Fruit fly (Drosophila melanogaster) whole organism, embryonic: ENCODE results near the gene yellow-f2.

ENCODE experiments used
- CG10366 ChIP-seq: fragments of 200-800 bp; sonication (Bioruptor generic); IDR thresholded peaks from 2 replicates; pipeline ENCODE4 v1.3.6; 2022; ENCODE audit warnings: missing biosample characterization, missing genetic modification characterization
- CG12744 ChIP-seq: fragments of 200-800 bp; sonication (Bioruptor generic); optimal IDR thresholded peaks from 2 replicates; lab custom pipeline; 2016; ENCODE audit warnings: missing biosample characterization, missing genetic modification characterization
- CG13624 ChIP-seq: fragments of 200-800 bp; sonication (Bioruptor generic); optimal IDR thresholded peaks from 2 replicates; lab custom pipeline; 2016; ENCODE audit warnings: missing biosample characterization, missing genetic modification characterization
- CG13894 ChIP-seq: fragments of 200-800 bp; sonication (Bioruptor generic); optimal IDR thresholded peaks from 3 replicates; lab custom pipeline; 2018; ENCODE audit warnings: missing biosample characterization, mild to moderate bottlenecking, missing genetic modification characterization, moderate library complexity
- CG14710 ChIP-seq: fragments of 200-800 bp; sonication (Bioruptor generic); optimal IDR thresholded peaks from 3 replicates; lab custom pipeline; 2019; ENCODE audit warnings: missing biosample characterization, mild to moderate bottlenecking, missing genetic modification characterization, moderate library complexity
- CG14860 ChIP-seq: fragments of 200-800 bp; sonication (Bioruptor generic); IDR thresholded peaks from 3 replicates; pipeline ENCODE4 v1.3.6; 2022; ENCODE audit warnings: missing biosample characterization, missing genetic modification characterization; ENCODE audit not compliant: partially characterized antibody
- CG15696 ChIP-seq: fragments of 200-800 bp; sonication (Bioruptor generic); optimal IDR thresholded peaks from 2 replicates; lab custom pipeline; 2019; ENCODE audit warnings: missing biosample characterization, mild to moderate bottlenecking, missing genetic modification characterization, moderate library complexity
- CG1603 ChIP-seq: fragments of 200-800 bp; sonication (Bioruptor generic); optimal IDR thresholded peaks from 2 replicates; lab custom pipeline; 2019; ENCODE audit warnings: missing biosample characterization, mild to moderate bottlenecking, missing genetic modification characterization, moderate library complexity
- CG16863 ChIP-seq: fragments of 200-800 bp; sonication (Bioruptor generic); optimal IDR thresholded peaks from 3 replicates; lab custom pipeline; 2016; ENCODE audit warnings: missing biosample characterization, missing genetic modification characterization
- CG17385 ChIP-seq: fragments of 200-800 bp; sonication (Bioruptor generic); optimal IDR thresholded peaks from 3 replicates; lab custom pipeline; 2018; ENCODE audit warnings: missing biosample characterization, mild to moderate bottlenecking, missing genetic modification characterization
- CG17802 ChIP-seq: fragments of 200-800 bp; sonication (Bioruptor generic); optimal IDR thresholded peaks from 2 replicates; lab custom pipeline; 2018; ENCODE audit warnings: missing biosample characterization, mild to moderate bottlenecking, missing genetic modification characterization, moderate library complexity
- CG2129 ChIP-seq: fragments of 200-800 bp; sonication (Bioruptor generic); IDR thresholded peaks from 2 replicates; pipeline ENCODE4 v1.3.6; 2022; ENCODE audit warnings: missing biosample characterization, missing genetic modification characterization; ENCODE audit not compliant: partially characterized antibody
- CG4820 ChIP-seq: fragments of 200-800 bp; sonication (Bioruptor generic); optimal IDR thresholded peaks from 3 replicates; lab custom pipeline; 2016; ENCODE audit warnings: missing biosample characterization, missing genetic modification characterization
- CG6791 ChIP-seq: fragments of 200-800 bp; sonication (Bioruptor generic); IDR thresholded peaks from 3 replicates; pipeline ENCODE4 v1.3.6; 2022; ENCODE audit warnings: missing biosample characterization, missing genetic modification characterization; ENCODE audit not compliant: partially characterized antibody
- CG7963 ChIP-seq: fragments of 200-800 bp; sonication (Bioruptor generic); IDR thresholded peaks from 3 replicates; pipeline ENCODE4 v1.3.6; 2022; ENCODE audit warnings: missing biosample characterization, missing genetic modification characterization; ENCODE audit not compliant: partially characterized antibody
- CG8388 ChIP-seq: fragments of 200-800 bp; sonication (Bioruptor generic); optimal IDR thresholded peaks from 2 replicates; lab custom pipeline; 2019; ENCODE audit warnings: missing biosample characterization, mild to moderate bottlenecking, missing genetic modification characterization, moderate library complexity
- CG8944 ChIP-seq: fragments of 200-800 bp; sonication (Bioruptor generic); optimal IDR thresholded peaks from 3 replicates; lab custom pipeline; 2016; ENCODE audit warnings: missing biosample characterization, missing genetic modification characterization
- Dad ChIP-seq: fragments of 200-800 bp; sonication (Bioruptor generic); optimal IDR thresholded peaks from 3 replicates; lab custom pipeline; 2016; ENCODE audit warnings: missing biosample characterization, missing genetic modification characterization
- Doc2 ChIP-seq: fragments of 200-800 bp; sonication (Bioruptor generic); IDR thresholded peaks from 2 replicates; pipeline ENCODE4 v1.3.6; 2022; ENCODE audit warnings: missing biosample characterization, missing genetic modification characterization
- Doc3 ChIP-seq: fragments of 200-800 bp; sonication (Bioruptor generic); IDR thresholded peaks from 3 replicates; pipeline ENCODE4 v1.3.6; 2022; ENCODE audit warnings: missing biosample characterization, missing genetic modification characterization; ENCODE audit not compliant: partially characterized antibody
- H2.0 ChIP-seq: fragments of 200-800 bp; sonication (Bioruptor generic); IDR thresholded peaks from 2 replicates; pipeline ENCODE4 v1.3.6; 2022; ENCODE audit warnings: missing biosample characterization, missing genetic modification characterization
- HLH3B ChIP-seq: fragments of 200-800 bp; sonication (Bioruptor generic); IDR thresholded peaks from 2 replicates; pipeline ENCODE4 v1.3.6; 2022; ENCODE audit warnings: missing biosample characterization, missing genetic modification characterization
- PHDP ChIP-seq: fragments of 200-800 bp; sonication (Bioruptor generic); optimal IDR thresholded peaks from 3 replicates; lab custom pipeline; 2018; ENCODE audit warnings: missing biosample characterization, mild to moderate bottlenecking, missing genetic modification characterization, moderate library complexity
- Sin3A ChIP-seq: fragments of >200 bp; optimal IDR thresholded peaks from 2 replicates; lab custom pipeline; 2018
- TFAM ChIP-seq: fragments of 200-800 bp; sonication (Bioruptor generic); optimal IDR thresholded peaks from 2 replicates; lab custom pipeline; 2017; ENCODE audit warnings: missing biosample characterization, missing genetic modification characterization, inconsistent platforms
- YL-1 ChIP-seq: fragments of 200-800 bp; sonication (Bioruptor generic); optimal IDR thresholded peaks from 3 replicates; lab custom pipeline; 2017; ENCODE audit warnings: missing biosample characterization, mild to moderate bottlenecking, missing genetic modification characterization
- al ChIP-seq: fragments of 200-800 bp; sonication (Bioruptor generic); IDR thresholded peaks from 2 replicates; pipeline ENCODE4 v1.3.6; 2022; ENCODE audit warnings: missing biosample characterization, missing genetic modification characterization
- aop ChIP-seq: fragments of 200-800 bp; sonication (Bioruptor generic); IDR thresholded peaks from 2 replicates; pipeline ENCODE4 v1.3.6; 2022; ENCODE audit warnings: missing biosample characterization, missing genetic modification characterization
- ato ChIP-seq: fragments of 200-800 bp; sonication (Bioruptor generic); IDR thresholded peaks from 2 replicates; pipeline ENCODE4 v1.3.6; 2022; ENCODE audit warnings: missing biosample characterization, missing genetic modification characterization; ENCODE audit not compliant: partially characterized antibody
- bowl ChIP-seq: fragments of 200-800 bp; sonication (Bioruptor generic); IDR thresholded peaks from 2 replicates; pipeline ENCODE4 v1.3.6; 2022; ENCODE audit warnings: missing biosample characterization, missing genetic modification characterization
- cg ChIP-seq: fragments of 200-800 bp; sonication (Bioruptor generic); optimal IDR thresholded peaks from 3 replicates; lab custom pipeline; 2019; ENCODE audit warnings: missing biosample characterization, mild to moderate bottlenecking, missing genetic modification characterization, moderate library complexity
- chinmo ChIP-seq: fragments of 200-800 bp; sonication (Bioruptor generic); IDR thresholded peaks from 4 replicates; pipeline ENCODE4 v1.3.6; 2022; ENCODE audit warnings: missing biosample characterization, missing genetic modification characterization; ENCODE audit not compliant: partially characterized antibody
- da ChIP-seq: fragments of 200-800 bp; sonication (Bioruptor generic); optimal IDR thresholded peaks from 2 replicates; lab custom pipeline; 2016; ENCODE audit warnings: missing biosample characterization, missing genetic modification characterization
- emc ChIP-seq: fragments of 200-800 bp; sonication (Bioruptor generic); optimal IDR thresholded peaks from 2 replicates; lab custom pipeline; 2016; ENCODE audit warnings: missing biosample characterization, missing genetic modification characterization
- fu2 ChIP-seq: fragments of 200-800 bp; sonication (Bioruptor generic); optimal IDR thresholded peaks from 2 replicates; lab custom pipeline; 2016; ENCODE audit warnings: missing biosample characterization, missing genetic modification characterization
- grau ChIP-seq: fragments of 200-800 bp; optimal IDR thresholded peaks from 3 replicates; lab custom pipeline; 2019; ENCODE audit warnings: missing biosample characterization, mild to moderate bottlenecking, missing genetic modification characterization, moderate library complexity
- gsb ChIP-seq: fragments of 200-800 bp; sonication (Bioruptor generic); IDR thresholded peaks from 2 replicates; pipeline ENCODE4 v1.3.6; 2022; ENCODE audit warnings: missing biosample characterization, missing genetic modification characterization
- ham ChIP-seq: fragments of 200-800 bp; sonication (Bioruptor generic); IDR thresholded peaks from 2 replicates; pipeline ENCODE4 v1.3.6; 2022; ENCODE audit warnings: missing biosample characterization, missing genetic modification characterization
- hbn ChIP-seq: fragments of 200-800 bp; sonication (Bioruptor generic); IDR thresholded peaks from 2 replicates; pipeline ENCODE4 v1.3.6; 2022; ENCODE audit warnings: missing biosample characterization, missing genetic modification characterization; ENCODE audit not compliant: partially characterized antibody
- inv ChIP-seq: fragments of 200-800 bp; sonication (Bioruptor generic); IDR thresholded peaks from 2 replicates; pipeline ENCODE4 v1.3.6; 2022; ENCODE audit warnings: missing biosample characterization, missing genetic modification characterization; ENCODE audit not compliant: partially characterized antibody
- mld ChIP-seq: fragments of 200-800 bp; sonication (Bioruptor generic); IDR thresholded peaks from 3 replicates; pipeline ENCODE4 v1.3.6; 2022; ENCODE audit warnings: missing biosample characterization, missing genetic modification characterization; ENCODE audit not compliant: partially characterized antibody
- nmo ChIP-seq: fragments of 200-800 bp; sonication (Bioruptor generic); optimal IDR thresholded peaks from 2 replicates; lab custom pipeline; 2018; ENCODE audit warnings: missing biosample characterization, mild to moderate bottlenecking, missing genetic modification characterization, moderate library complexity
- salm ChIP-seq: fragments of 200-800 bp; sonication (Bioruptor generic); optimal IDR thresholded peaks from 2 replicates; lab custom pipeline; 2018; ENCODE audit warnings: missing biosample characterization, mild to moderate bottlenecking, missing genetic modification characterization
- shn ChIP-seq: fragments of 200-800 bp; sonication (Bioruptor generic); optimal IDR thresholded peaks from 3 replicates; lab custom pipeline; 2016; ENCODE audit warnings: missing biosample characterization, missing genetic modification characterization
- slbo ChIP-seq: fragments of 200-800 bp; sonication (Bioruptor generic); IDR thresholded peaks from 2 replicates; pipeline ENCODE4 v1.3.6; 2022; ENCODE audit warnings: missing biosample characterization, missing genetic modification characterization
- ttk ChIP-seq: fragments of 200-800 bp; sonication (Bioruptor generic); IDR thresholded peaks from 2 replicates; pipeline ENCODE4 v2.1.2; 2022; ENCODE audit warnings: missing biosample characterization, missing genetic modification characterization
- unc-4 ChIP-seq: fragments of 200-800 bp; sonication (Bioruptor generic); IDR thresholded peaks from 2 replicates; pipeline ENCODE4 v1.3.6; 2022; ENCODE audit warnings: missing biosample characterization, missing genetic modification characterization; ENCODE audit not compliant: partially characterized antibody
- yki ChIP-seq: fragments of >200 bp; optimal IDR thresholded peaks from 3 replicates; lab custom pipeline; 2018

Gene yellow-f2

DNA sequence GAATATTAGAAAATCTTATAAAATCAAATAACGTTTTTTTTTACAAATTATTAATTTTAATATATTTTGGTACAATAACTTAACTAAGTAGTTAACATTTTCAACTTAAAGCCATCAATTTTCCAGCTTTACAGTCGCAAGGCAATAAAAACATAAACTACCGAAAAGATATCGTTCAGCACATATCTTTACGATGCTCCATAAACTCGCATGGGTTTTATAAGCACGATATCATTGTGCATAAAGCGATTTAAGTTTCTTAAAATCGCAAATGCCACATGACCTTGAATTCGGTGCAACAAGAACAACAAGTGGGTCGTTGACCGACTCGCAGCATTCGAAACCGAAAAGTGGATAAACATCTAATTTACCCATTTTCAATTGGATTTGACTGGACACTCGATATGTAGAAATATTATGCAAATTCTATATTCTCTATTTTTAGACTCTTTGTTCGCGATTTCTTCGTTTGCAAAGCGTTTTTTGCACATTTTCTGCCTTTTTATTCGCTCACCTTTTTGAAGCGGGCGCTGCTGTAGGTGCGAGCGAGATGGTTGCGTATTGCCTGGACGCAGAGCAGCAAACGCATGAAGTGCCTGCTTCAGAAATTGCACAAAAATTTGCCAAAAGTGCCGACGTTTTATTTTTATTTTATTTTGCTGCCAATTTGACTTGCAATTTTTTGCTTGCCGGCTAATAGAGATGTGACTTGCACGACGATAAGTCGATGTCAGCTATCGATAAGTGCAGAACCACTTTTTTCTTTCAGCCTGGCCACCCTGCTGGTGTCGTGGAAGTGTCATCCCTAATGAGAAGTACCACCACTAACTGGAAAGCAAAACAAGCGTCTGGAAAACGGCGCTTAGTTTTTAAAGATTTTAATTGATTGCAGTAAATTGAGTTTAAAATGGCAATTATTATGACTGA lies 33.8 kb downstream of the yellow-f2 start, which contains the start of gene Spc25 (continued):
- TF ChIP-seq inv (GFP tag; lab: Robert Waterston, UW) (peak; percentile 89), CG14860 (peak; percentile 88), unc-4 (GFP tag; lab: Robert Waterston, UW) (peak; percentile 93), CG8388 (GFP tag; lab: Kevin White, UChicago) (peak; percentile 22), CG6791 (GFP tag; lab: Robert Waterston, UW) (peak; percentile 96), hbn (peak; percentile 95), chinmo (GFP tag; lab: Robert Waterston, UW) (peak; percentile 75; the same call in 1 of the 4 replicates), CG17385 (GFP tag; lab: Kevin White, UChicago) (no peak), YL-1 (GFP tag; lab: Kevin White, UChicago) (peak; percentile 30), Dad (peak; percentile 73), slbo (GFP tag; lab: Robert Waterston, UW) (peak; percentile 87), Doc3 (GFP tag; lab: Robert Waterston, UW) (peak; percentile 88), H2.0 (GFP tag; lab: Robert Waterston, UW) (peak; percentile 38; the same call in 1 of the 2 replicates), Doc2 (GFP tag; lab: Robert Waterston, UW) (no peak), mld (GFP tag; lab: Robert Waterston, UW) (peak; percentile 86), CG8944 (GFP tag; lab: Kevin White, UChicago) (peak; percentile 59), cg (GFP tag; lab: Kevin White, UChicago) (no peak), Sin3A (lab: Kevin White, UChicago) (peak; percentile 87), CG15696 (tag; lab: Kevin White, UChicago) (peak; percentile 7), CG13894 (no peak), CG1603 (tag; lab: Kevin White, UChicago) (peak; percentile 72), CG10366 (GFP tag; lab: Robert Waterston, UW) (peak; percentile 54), emc (GFP tag; lab: Kevin White, UChicago) (peak; percentile 40), ato (GFP tag; lab: Robert Waterston, UW) (peak; percentile 95), al (GFP tag; lab: Robert Waterston, UW) (peak; percentile 46; the same call in 1 of the 2 replicates), salm (tag; lab: Kevin White, UChicago) (no peak), ttk (GFP tag; lab: Robert Waterston, UW) (peak; percentile 41; the same call in 1 of the 2 replicates), ham (GFP tag; lab: Robert Waterston, UW) (no peak), CG14710 (tag; lab: Kevin White, UChicago) (peak; percentile 58), gsb (no peak), CG12744 (GFP tag; lab: Kevin White, UChicago) (peak; percentile 24), grau (tag; lab: Kevin White, UChicago) (no peak), PHDP (tag; lab: Kevin White, UChicago) (peak; percentile 55), CG7963 (GFP tag; lab: Robert Waterston, UW) (peak; percentile 87), da (GFP tag; lab: Kevin White, UChicago) (peak; percentile 24), CG4820 (no peak), shn (peak; percentile 69), nmo (GFP tag; lab: Kevin White, UChicago) (peak; percentile 54), bowl (GFP tag; lab: Robert Waterston, UW) (no peak), aop (GFP tag; lab: Robert Waterston, UW) (no peak), CG2129 (GFP tag; lab: Robert Waterston, UW) (peak; percentile 76), fu2 (peak; percentile 64), HLH3B (GFP tag; lab: Robert Waterston, UW) (0 out of 2 replicates have a peak, but pooled peaks have one; percentile 36), yki (lab: Kevin White, UChicago) (no peak), CG13624 (GFP tag; lab: Kevin White, UChicago) (peak; percentile 55), CG16863 (GFP tag; lab: Kevin White, UChicago) (peak; percentile 52), CG17802 (tag; lab: Kevin White, UChicago) (no peak), TFAM (GFP tag; lab: Kevin White, UChicago) (no peak)
